Fruit fly (Drosophila melanogaster) whole organism, wandering third instar larva: ENCODE data around the gene CG33287.

ENCODE experiments used
- HLH106 ChIP-seq: fragments of 200-800 bp; optimal IDR thresholded peaks from 3 replicates; lab custom pipeline; 2019; ENCODE audit warnings: missing biosample characterization, mild to moderate bottlenecking, missing genetic modification characterization, moderate library complexity
- Hnf4 ChIP-seq: fragments of 200-800 bp; sonication (Bioruptor generic); optimal IDR thresholded peaks from 2 replicates; lab custom pipeline; 2016; ENCODE audit warnings: missing biosample characterization, mild to moderate bottlenecking, missing genetic modification characterization
- Hr78 ChIP-seq: fragments of >200 bp; optimal IDR thresholded peaks from 2 replicates; lab custom pipeline; 2017; ENCODE audit warnings: missing biosample characterization, missing genetic modification characterization
- N ChIP-seq: fragments of >200 bp; optimal IDR thresholded peaks from 2 replicates; lab custom pipeline; 2018; ENCODE audit warnings: missing biosample characterization, missing external identifiers, missing genetic modification characterization
- Sp1 ChIP-seq: fragments of 200-800 bp; sonication (Bioruptor generic); optimal IDR thresholded peaks from 3 replicates; lab custom pipeline; 2019; ENCODE audit warnings: missing biosample characterization, mild to moderate bottlenecking, missing genetic modification characterization, moderate library complexity
- dl ChIP-seq, 2 experiments: fragments of 175-275, 200-275 bp in 1 of 2; fragments of 200-275 bp in 1 of 2; sonication (Bioruptor generic); optimal IDR thresholded peaks; lab custom pipeline; 2018; ENCODE audit warnings: mild to moderate bottlenecking in 2 of 2, missing biosample characterization in 2 of 2, missing genetic modification characterization in 2 of 2, moderate library complexity in 2 of 2; ENCODE audit not compliant: partially characterized antibody in 2 of 2, insufficient read depth in 1 of 2
- dmrt93B ChIP-seq: fragments of 200-800 bp; sonication (Bioruptor generic); optimal IDR thresholded peaks from 2 replicates; lab custom pipeline; 2018; ENCODE audit warnings: missing biosample characterization, mild to moderate bottlenecking, missing genetic modification characterization
- dsf ChIP-seq: sonication (Bioruptor generic); optimal IDR thresholded peaks from 2 replicates; lab custom pipeline; 2016; ENCODE audit warnings: missing biosample characterization, missing genetic modification characterization, borderline replicate concordance
- ey ChIP-seq: fragments of 200-800 bp; sonication (Bioruptor generic); optimal IDR thresholded peaks from 2 replicates; lab custom pipeline; 2016; ENCODE audit warnings: missing biosample characterization, missing genetic modification characterization
- foxo ChIP-seq, 2 experiments: fragments of 200-800 bp; sonication (Bioruptor generic); optimal IDR thresholded peaks; 2 replicates in 1 of 2; 3 replicates in 1 of 2; lab custom pipeline; 2016 to 2017; ENCODE audit warnings: missing biosample characterization in 2 of 2, missing genetic modification characterization in 2 of 2
- fru ChIP-seq: fragments of 200-800 bp; sonication (Bioruptor generic); optimal IDR thresholded peaks from 3 replicates; lab custom pipeline; 2016; ENCODE audit warnings: missing biosample characterization, mild to moderate bottlenecking, missing genetic modification characterization
- h ChIP-seq: fragments of 200-800 bp; sonication (Bioruptor generic); optimal IDR thresholded peaks from 3 replicates; lab custom pipeline; 2016; ENCODE audit warnings: missing biosample characterization, mild to moderate bottlenecking, missing genetic modification characterization
- psq ChIP-seq: fragments of 200-800 bp; sonication (Bioruptor generic); optimal IDR thresholded peaks from 3 replicates; lab custom pipeline; 2017; ENCODE audit warnings: missing biosample characterization, mild to moderate bottlenecking, missing genetic modification characterization, moderate library complexity
- rgr ChIP-seq: fragments of 200-800 bp; sonication (Bioruptor generic); optimal IDR thresholded peaks from 3 replicates; lab custom pipeline; 2016; ENCODE audit warnings: missing biosample characterization, mild to moderate bottlenecking, missing genetic modification characterization
- sage ChIP-seq: fragments of 200-800 bp; sonication (Bioruptor generic); optimal IDR thresholded peaks from 2 replicates; lab custom pipeline; 2016; ENCODE audit warnings: missing biosample characterization, mild to moderate bottlenecking, missing genetic modification characterization
- sv ChIP-seq: fragments of 200-800 bp; sonication (Bioruptor generic); optimal IDR thresholded peaks from 3 replicates; lab custom pipeline; 2016; ENCODE audit warnings: missing biosample characterization, missing genetic modification characterization
- tai ChIP-seq: sonication (Bioruptor generic); optimal IDR thresholded peaks from 2 replicates; lab custom pipeline; 2016; ENCODE audit warnings: missing biosample characterization, missing genetic modification characterization
- usp ChIP-seq: fragments of >200 bp; optimal IDR thresholded peaks from 2 replicates; lab custom pipeline; 2017; ENCODE audit warnings: missing biosample characterization, missing genetic modification characterization
- woc ChIP-seq: sonication (Bioruptor generic); optimal IDR thresholded peaks from 2 replicates; lab custom pipeline; 2016; ENCODE audit warnings: missing biosample characterization, mild to moderate bottlenecking, missing genetic modification characterization

Gene CG33287

dm6 chr3L:20917025-20917691, 53.3 kb downstream of the CG33287 start:
- TF ChIP-seq Hnf4 (GFP tag; lab: Kevin White, UChicago) (no peak), dmrt93B (GFP tag; lab: Kevin White, UChicago) (no peak), usp (GFP tag; lab: Kevin White, UChicago) (no peak), rgr (GFP tag; lab: Kevin White, UChicago) (peak; percentile 23), N (GFP tag; lab: Kevin White, UChicago) (no peak), HLH106 (tag; lab: Kevin White, UChicago) (peak; percentile 30), dsf (GFP tag; lab: Kevin White, UChicago) (no peak), ey (peak; percentile 26), Sp1 (GFP tag; lab: Kevin White, UChicago) (peak; percentile 23), sage (GFP tag; lab: Kevin White, UChicago) (no peak), dl (GFP tag; optimal IDR thresholded peaks at IDR 0.05; lab: Kevin White, UChicago; ENCODE audit: insufficient read depth in 1 of 2, partially characterized antibody in 2 of 2) (no peak), sv (GFP tag; lab: Kevin White, UChicago) (no peak), woc (GFP tag; lab: Kevin White, UChicago) (peak; percentile 52), fru (GFP tag; lab: Kevin White, UChicago) (peak; percentile 59), tai (no peak), foxo (GFP tag; optimal IDR thresholded peaks at IDR 0.05; lab: Kevin White, UChicago) (peak in 1 of 2 experiments; percentile 37), h (GFP tag; lab: Kevin White, UChicago) (peak; percentile 44), psq (peak; percentile 90), Hr78 (GFP tag; lab: Kevin White, UChicago) (no peak)
